Worm (Caenorhabditis elegans) whole organism, L4 larva: ENCODE data around the gene B0252.8.

Experiments used
- D1046.2 ChIP-seq: fragments of 200-800 bp; sonication (Bioruptor generic); IDR thresholded peaks from 2 replicates; pipeline ENCODE4 v1.3.6; 2022; ENCODE audit warnings: missing genetic modification characterization, missing compliant biosample characterization
- F26F4.8 ChIP-seq: fragments of 200-800 bp; sonication (Bioruptor generic); conservative IDR thresholded peaks from 2 replicates; pipeline ENCODE4 v1.3.6; 2022; ENCODE audit warnings: missing genetic modification characterization, missing compliant biosample characterization
- daf-16 ChIP-seq, 3 experiments: sonication (generic microtip); optimal IDR thresholded peaks; 2 replicates each; lab custom pipeline; 2016 to 2017; ENCODE audit warnings: missing genetic modification characterization in 3 of 3, missing genetic modification reagents in 3 of 3, mild to moderate bottlenecking in 2 of 3, missing compliant biosample characterization in 2 of 3, missing biosample characterization in 1 of 3, moderate library complexity in 1 of 3
- dmd-9 ChIP-seq: fragments of 200-800 bp; sonication (Bioruptor generic); IDR thresholded peaks from 2 replicates; pipeline ENCODE4 v1.3.6; 2022; ENCODE audit warnings: missing genetic modification reagents, missing genetic modification characterization, missing compliant biosample characterization
- fos-1 ChIP-seq: fragments of 150-350 bp; optimal IDR thresholded peaks from 2 replicates; lab custom pipeline; 2014; ENCODE audit warnings: missing biosample characterization, missing genetic modification characterization
- hlh-11 ChIP-seq: fragments of 200-800 bp; sonication (Bioruptor generic); optimal IDR thresholded peaks from 2 replicates; lab custom pipeline; 2018; ENCODE audit warnings: mild to moderate bottlenecking, missing genetic modification characterization, missing compliant biosample characterization
- jun-1 ChIP-seq: fragments of 150-350 bp; optimal IDR thresholded peaks from 2 replicates; lab custom pipeline; 2014; ENCODE audit warnings: missing biosample characterization, missing genetic modification reagents, missing genetic modification characterization
- lsy-2 ChIP-seq, 2 experiments: fragments of 150-350 bp in 1 of 2; sonication (generic microtip) in 1 of 2; optimal IDR thresholded peaks; 2 replicates each; lab custom pipeline; 2014 to 2017; ENCODE audit warnings: missing biosample characterization in 2 of 2, missing genetic modification characterization in 2 of 2
- mdt-29 ChIP-seq: fragments of 200-800 bp; sonication (Bioruptor generic); IDR thresholded peaks from 2 replicates; pipeline ENCODE4 v1.3.6; 2022; ENCODE audit warnings: missing genetic modification reagents, missing genetic modification characterization, missing compliant biosample characterization
- nhr-41 ChIP-seq: fragments of 200-800 bp; sonication (Bioruptor generic); IDR thresholded peaks from 2 replicates; pipeline ENCODE4 v1.3.6; 2022; ENCODE audit warnings: missing genetic modification reagents, missing genetic modification characterization, missing compliant biosample characterization
- nhr-77 ChIP-seq: fragments of 150-350 bp; optimal IDR thresholded peaks from 2 replicates; lab custom pipeline; 2014; ENCODE audit warnings: missing biosample characterization, missing genetic modification characterization
- snpc-4 ChIP-seq: fragments of 150-350 bp; optimal IDR thresholded peaks from 2 replicates; lab custom pipeline; 2014; ENCODE audit warnings: missing biosample characterization, missing genetic modification characterization
- unc-39 ChIP-seq: sonication (generic microtip); optimal IDR thresholded peaks from 2 replicates; lab custom pipeline; 2017; ENCODE audit warnings: missing biosample characterization, missing genetic modification characterization
- unc-62 ChIP-seq, 3 experiments: fragments of 150-350 bp in 1 of 3; sonication (generic microtip); optimal IDR thresholded peaks in 2 of 3; peaks in 1 of 3; 1 replicate in 1 of 3; 2 replicates in 2 of 3; lab custom pipeline; 2014 to 2017; ENCODE audit warnings: missing biosample characterization in 3 of 3, missing genetic modification characterization in 3 of 3, missing genetic modification reagents in 3 of 3, missing genotype in 1 of 3
- vab-7 ChIP-seq: fragments of 200-800 bp; sonication (Bioruptor generic); IDR thresholded peaks from 2 replicates; pipeline ENCODE4 v1.3.6; 2022; ENCODE audit warnings: missing genetic modification reagents, missing genetic modification characterization, missing compliant biosample characterization
- zag-1 ChIP-seq: fragments of 150-350 bp; optimal IDR thresholded peaks from 2 replicates; lab custom pipeline; 2014; ENCODE audit warnings: missing biosample characterization, missing genetic modification characterization

Gene B0252.8

ce11 chrII:6958136-6958535, 42.2 kb downstream of the B0252.8 start:
- TF ChIP-seq snpc-4 (tag; lab: Kevin White, UChicago) (no peak), mdt-29 (GFP tag; lab: Robert Waterston, UW) (no peak), unc-62 (GFP tag; optimal IDR thresholded peaks at IDR 0.05 in 1 of 2; lab: Kevin White, UChicago) (peak in 1 of 2 experiments; percentile 95), unc-62 (tag; optimal IDR thresholded peaks at IDR 0.05; lab: Kevin White, UChicago) (no peak), F26F4.8 (GFP tag; lab: Robert Waterston, UW) (no peak)
- TF ChIP-seq, all 104 proteins: peak for 1

ce11 chrII:6965573-6965972, 49.6 kb downstream of the B0252.8 start, which contains the start of gene tra-2:
tra-2 (minus strand) TSS chrII:6965673.
- TF ChIP-seq unc-39 (no peak), fos-1 (tag; lab: Kevin White, UChicago) (no peak), dmd-9 (GFP tag; lab: Robert Waterston, UW) (no peak), jun-1 (tag; lab: Kevin White, UChicago) (no peak), hlh-11 (tag; lab: Kevin White, UChicago) (no peak), D1046.2 (no peak), zag-1 (tag; lab: Kevin White, UChicago) (no peak), lsy-2 (tag; optimal IDR thresholded peaks at IDR 0.05; lab: Kevin White, UChicago) (no peak), nhr-41 (GFP tag; lab: Robert Waterston, UW) (no peak), daf-16 (GFP tag; optimal IDR thresholded peaks at IDR 0.05; lab: Kevin White, UChicago) (no peak), daf-16 (tag; optimal IDR thresholded peaks at IDR 0.05; lab: Kevin White, UChicago) (no peak), nhr-77 (tag; lab: Kevin White, UChicago) (no peak), vab-7 (no peak)
